Fruit fly (Drosophila melanogaster): ENCODE data around the gene CSN8.
A peak's percentile ranks its signal among the peaks of the same experiment; 100 is the strongest.

CSN8 gene

DNA sequence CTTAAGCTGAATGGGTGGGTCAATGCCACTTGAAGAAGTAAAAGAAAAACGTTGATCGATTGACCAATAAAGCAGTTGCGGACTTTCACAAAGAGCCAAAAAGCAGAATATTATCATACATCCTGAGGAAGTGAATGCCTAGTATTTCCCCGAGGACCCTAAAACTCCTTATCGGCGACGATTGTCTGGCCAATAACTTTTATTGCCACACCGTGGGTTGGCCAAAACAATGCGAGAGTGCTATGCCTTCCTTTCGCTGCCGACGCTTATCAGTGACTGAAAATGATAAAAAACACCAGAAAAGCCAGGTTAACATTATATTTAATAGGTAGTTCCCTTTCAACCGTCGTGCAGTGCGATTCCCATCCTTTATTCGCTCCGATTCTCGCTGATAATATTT, 12.8 kb upstream of the CSN8 start, which contains the start of gene Mur29B:
Gene Mur29B (plus strand): TSS at position 324 of the 400 bp plus-strand sequence.
- TF ChIP-seq GATAe (GFP tag; conservative IDR thresholded peaks at IDR 0.05): 0 out of 2 replicates have a peak, but pooled peaks have one; percentile 26
- TF ChIP-seq Abd-B (GFP tag; optimal IDR thresholded peaks at IDR 0.05): no peak
- TF ChIP-seq CG17186 (GFP tag; optimal IDR thresholded peaks at IDR 0.05): no peak
- peak; percentile 29 for TF ChIP-seq sens (GFP tag)
- TF ChIP-seq corto (GFP tag; optimal IDR thresholded peaks at IDR 0.05): peak; percentile 51
- peak; percentile 7; the same call in 1 of the 2 replicates for TF ChIP-seq CG32532 (GFP tag; IDR thresholded peaks at IDR 0.05)
- TF ChIP-seq sug (tag; optimal IDR thresholded peaks at IDR 0.05): peak; percentile 54
- TF ChIP-seq dmrt11E (tag; optimal IDR thresholded peaks at IDR 0.05): no peak
- TF ChIP-seq CG11695 (GFP tag; IDR thresholded peaks at IDR 0.05): no peak
- TF ChIP-seq CG14710 (tag; optimal IDR thresholded peaks at IDR 0.05): no peak
- TF ChIP-seq Adf1 (GFP tag; IDR thresholded peaks at IDR 0.05): no peak

DNA sequence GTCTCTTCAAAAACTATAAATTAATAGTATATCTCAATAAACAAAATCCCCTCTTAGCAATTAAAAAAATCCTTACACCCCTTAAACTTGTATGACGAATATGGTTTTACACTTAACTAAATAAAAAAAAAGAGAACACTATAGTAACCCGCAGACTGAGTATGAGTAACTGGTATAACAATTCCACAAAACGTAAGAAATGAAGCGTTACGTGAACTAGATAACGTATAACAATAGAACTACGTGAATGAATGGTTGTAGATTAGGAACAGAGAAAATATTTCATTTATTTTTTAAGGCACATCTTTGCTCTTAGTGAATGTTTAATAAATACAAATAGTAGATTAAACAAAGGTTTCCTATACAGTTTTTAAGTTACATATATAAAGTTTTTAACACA, 9.2 kb upstream of the CSN8 start:
- TF ChIP-seq unc-4 (GFP tag; IDR thresholded peaks at IDR 0.05; ENCODE audit: partially characterized antibody) (no peak), CG10959 (GFP tag; IDR thresholded peaks at IDR 0.05) (no peak), CG14710 (tag; optimal IDR thresholded peaks at IDR 0.05) (no peak), CG13424 (tag; optimal IDR thresholded peaks at IDR 0.05) (no peak), CG17361 (GFP tag; IDR thresholded peaks at IDR 0.05) (no peak), chm (GFP tag; IDR thresholded peaks at IDR 0.05) (no peak), kay (GFP tag; optimal IDR thresholded peaks at IDR 0.05) (peak; percentile 35), chinmo (GFP tag; IDR thresholded peaks at IDR 0.05; ENCODE audit: partially characterized antibody) (0 out of 4 replicates have a peak, but pooled peaks have one; percentile 46), CG10321 (GFP tag; IDR thresholded peaks at IDR 0.05) (0 out of 2 replicates have a peak, but pooled peaks have one; percentile 29), CG9437 (GFP tag; optimal IDR thresholded peaks at IDR 0.05) (peak; percentile 91), h (optimal IDR thresholded peaks at IDR 0.05) (no peak)

- TF ChIP-seq D19A (tag; optimal IDR thresholded peaks at IDR 0.05): no peak
- peak; percentile 6 for TF ChIP-seq Max (GFP tag; optimal IDR thresholded peaks at IDR 0.05)
- no peak for TF ChIP-seq CG12942 (GFP tag; optimal IDR thresholded peaks at IDR 0.05)
- no peak for TF ChIP-seq unc-4 (GFP tag; IDR thresholded peaks at IDR 0.05; ENCODE audit: partially characterized antibody)
- no peak for TF ChIP-seq trem (tag; optimal IDR thresholded peaks at IDR 0.05)
- no peak for TF ChIP-seq knrl (GFP tag; IDR thresholded peaks at IDR 0.05; ENCODE audit: partially characterized antibody)
- no peak for TF ChIP-seq CG10462 (GFP tag; optimal IDR thresholded peaks at IDR 0.05)
- peak; percentile 9 for TF ChIP-seq Ets65A (GFP tag)
- TF ChIP-seq otp (GFP tag; IDR thresholded peaks at IDR 0.05): no peak
- TF ChIP-seq CG31388 (GFP tag; optimal IDR thresholded peaks at IDR 0.05): no peak
- TF ChIP-seq ap (GFP tag; IDR thresholded peaks at IDR 0.05): no peak
- peak; percentile 21 for TF ChIP-seq Hsf (GFP tag; optimal IDR thresholded peaks at IDR 0.05)
- peak; percentile 50 for TF ChIP-seq Blimp-1 (GFP tag; optimal IDR thresholded peaks at IDR 0.05)
- peak; percentile 53 for TF ChIP-seq CG18599 (GFP tag; optimal IDR thresholded peaks at IDR 0.05)
- TF ChIP-seq CG16813 (GFP tag; IDR thresholded peaks at IDR 0.05; ENCODE audit: partially characterized antibody): no peak
- peak; percentile 46; the same call in 1 of the 2 replicates for TF ChIP-seq CG31224 (GFP tag; IDR thresholded peaks at IDR 0.05)
- no peak for TF ChIP-seq tna (GFP tag; IDR thresholded peaks at IDR 0.05; ENCODE audit: partially characterized antibody)
- TF ChIP-seq exex (tag; optimal IDR thresholded peaks at IDR 0.05): peak; percentile 8
- peak; percentile 52 for TF ChIP-seq CG2678 (tag; optimal IDR thresholded peaks at IDR 0.05)
- no peak for TF ChIP-seq CG2116 (GFP tag; optimal IDR thresholded peaks at IDR 0.05)
- peak; percentile 50 for TF ChIP-seq CG2120 (GFP tag; optimal IDR thresholded peaks at IDR 0.05)
- TF ChIP-seq zen2 (GFP tag; IDR thresholded peaks at IDR 0.05; ENCODE audit: partially characterized antibody): no peak
- no peak for TF ChIP-seq cg (GFP tag; optimal IDR thresholded peaks at IDR 0.05)
- no peak for TF ChIP-seq Oli (tag; optimal IDR thresholded peaks at IDR 0.05)
- TF ChIP-seq CG12236 (GFP tag; optimal IDR thresholded peaks at IDR 0.05): no peak
- no peak for TF ChIP-seq CkIIα-i1 (GFP tag; IDR thresholded peaks at IDR 0.05)
- no peak for TF ChIP-seq Scr (GFP tag; IDR thresholded peaks at IDR 0.05; ENCODE audit: partially characterized antibody)
Observed at dm6 chr2L:8361204-8361952, 3.3 kb upstream of the CSN8 start.

Measured in whole organism, embryonic.